Worm (Caenorhabditis elegans): Measurements from ENCODE around the gene F35D11.3.

F35D11.3 gene

ce11 chrII:4606687-4607297 is 1.4 kb upstream of the F35D11.3 start:
- TF ChIP-seq dao-5 (tag; optimal IDR thresholded peaks at IDR 0.05), result no peak
- TF ChIP-seq W03F9.2 (tag; optimal IDR thresholded peaks at IDR 0.05), result no peak
- no peak for TF ChIP-seq him-1 (tag; optimal IDR thresholded peaks at IDR 0.05)

- TF ChIP-seq him-1 (tag; optimal IDR thresholded peaks at IDR 0.05), result no peak
- TF ChIP-seq W03F9.2 (tag; optimal IDR thresholded peaks at IDR 0.05), result no peak
- TF ChIP-seq dao-5 (tag; optimal IDR thresholded peaks at IDR 0.05), result no peak
Measured at ce11 chrII:4612694-4613093, 4.5 kb downstream of the F35D11.3 start, which contains the start of gene pqn-35. Gene pqn-35, plus strand, starts transcription at chrII:4612994.

ce11 chrII:4616443-4616842 is 8.3 kb downstream of the F35D11.3 start, which contains the start of gene clec-136:
Gene clec-136, minus strand, starts transcription at chrII:4616543.
- TF ChIP-seq dao-5 (tag; optimal IDR thresholded peaks at IDR 0.05) (no peak), him-1 (tag; optimal IDR thresholded peaks at IDR 0.05) (no peak), W03F9.2 (tag; optimal IDR thresholded peaks at IDR 0.05) (no peak)

- TF ChIP-seq W03F9.2 (tag; optimal IDR thresholded peaks at IDR 0.05) (no peak), dao-5 (tag; optimal IDR thresholded peaks at IDR 0.05) (no peak), him-1 (tag; optimal IDR thresholded peaks at IDR 0.05) (no peak)
Measured at ce11 chrII:4617990-4618389, 9.8 kb downstream of the F35D11.3 start, which contains the start of gene clec-137. Gene clec-137, minus strand, starts transcription at chrII:4618090.

ce11 chrII:4619700-4620099 is 11.5 kb downstream of the F35D11.3 start, which contains the start of gene clec-138:
Gene clec-138, minus strand, starts transcription at chrII:4619800.
- TF ChIP-seq dao-5 (tag; optimal IDR thresholded peaks at IDR 0.05) (no peak), W03F9.2 (tag; optimal IDR thresholded peaks at IDR 0.05) (no peak), him-1 (tag; optimal IDR thresholded peaks at IDR 0.05) (no peak)

ce11 chrII:4621650-4622049 is 13.5 kb downstream of the F35D11.3 start, which contains the start of gene clec-139:
Gene clec-139, minus strand, starts transcription at chrII:4621750.
- no peak for TF ChIP-seq W03F9.2 (tag; optimal IDR thresholded peaks at IDR 0.05)
- no peak for TF ChIP-seq dao-5 (tag; optimal IDR thresholded peaks at IDR 0.05)

- TF ChIP-seq W03F9.2 (tag; optimal IDR thresholded peaks at IDR 0.05), result no peak
- no peak for TF ChIP-seq dao-5 (tag; optimal IDR thresholded peaks at IDR 0.05)
- TF ChIP-seq him-1 (tag; optimal IDR thresholded peaks at IDR 0.05), result no peak
Measured at ce11 chrII:4626606-4627005, 18.4 kb downstream of the F35D11.3 start, which contains the start of gene F35D11.1. Gene F35D11.1, plus strand, starts transcription at chrII:4626906.

- no peak for TF ChIP-seq dao-5 (tag; optimal IDR thresholded peaks at IDR 0.05)
- TF ChIP-seq W03F9.2 (tag; optimal IDR thresholded peaks at IDR 0.05), result no peak
- TF ChIP-seq him-1 (tag; optimal IDR thresholded peaks at IDR 0.05), result no peak
Measured at ce11 chrII:4631479-4631878, 23.3 kb downstream of the F35D11.3 start.

ce11 chrII:4638241-4638640 is 30.1 kb downstream of the F35D11.3 start, which contains the start of gene che-10:
Gene che-10, minus strand, starts transcription at chrII:4638341.
- no peak for TF ChIP-seq him-1 (tag; optimal IDR thresholded peaks at IDR 0.05)
- no peak for TF ChIP-seq W03F9.2 (tag; optimal IDR thresholded peaks at IDR 0.05)
- TF ChIP-seq dao-5 (tag; optimal IDR thresholded peaks at IDR 0.05), result no peak

- TF ChIP-seq W03F9.2 (tag; optimal IDR thresholded peaks at IDR 0.05) (no peak), him-1 (tag; optimal IDR thresholded peaks at IDR 0.05) (no peak), dao-5 (tag; optimal IDR thresholded peaks at IDR 0.05) (no peak)
Measured at ce11 chrII:4638891-4639290, 30.7 kb downstream of the F35D11.3 start.

ce11 chrII:4640748-4641147 is 32.6 kb downstream of the F35D11.3 start:
- TF ChIP-seq him-1 (tag; optimal IDR thresholded peaks at IDR 0.05) (no peak), W03F9.2 (tag; optimal IDR thresholded peaks at IDR 0.05) (no peak), dao-5 (tag; optimal IDR thresholded peaks at IDR 0.05) (no peak)

ce11 chrII:4648785-4649184 is 40.6 kb downstream of the F35D11.3 start, which contains the start of gene lgc-27:
Gene lgc-27, plus strand, starts transcription at chrII:4649085.
- no peak for TF ChIP-seq W03F9.2 (tag; optimal IDR thresholded peaks at IDR 0.05)
- TF ChIP-seq him-1 (tag; optimal IDR thresholded peaks at IDR 0.05), result no peak
- TF ChIP-seq dao-5 (tag; optimal IDR thresholded peaks at IDR 0.05), result no peak

- no peak for TF ChIP-seq him-1 (tag; optimal IDR thresholded peaks at IDR 0.05)
- TF ChIP-seq dao-5 (tag; optimal IDR thresholded peaks at IDR 0.05), result no peak
Measured at ce11 chrII:4650072-4650471, 41.9 kb downstream of the F35D11.3 start.

- no peak for TF ChIP-seq him-1 (tag; optimal IDR thresholded peaks at IDR 0.05)
- TF ChIP-seq dao-5 (tag; optimal IDR thresholded peaks at IDR 0.05), result no peak
- no peak for TF ChIP-seq W03F9.2 (tag; optimal IDR thresholded peaks at IDR 0.05)
Measured at ce11 chrII:4655834-4656233, 47.7 kb downstream of the F35D11.3 start, which contains the start of gene fut-6. Gene fut-6, minus strand, starts transcription at chrII:4655934.

- no peak for TF ChIP-seq dao-5 (tag; optimal IDR thresholded peaks at IDR 0.05)
Measured at ce11 chrII:4657370-4657769, 49.2 kb downstream of the F35D11.3 start.

Measured in whole organism, L4/young adult.